Worm (Caenorhabditis elegans) whole organism, L4/young adult: ENCODE results near the gene bca-2.

Experiments
- W03F9.2 ChIP-seq: fragments of 150-350 bp; optimal IDR thresholded peaks from 2 replicates; lab custom pipeline; 2014; ENCODE audit warnings: missing biosample characterization, missing genetic modification characterization
- dao-5 ChIP-seq: sonication (generic microtip); optimal IDR thresholded peaks from 2 replicates; lab custom pipeline; 2016; ENCODE audit warnings: missing genotype, missing genetic modification characterization, moderate library complexity, missing compliant biosample characterization
- him-1 ChIP-seq: sonication (generic microtip); optimal IDR thresholded peaks from 2 replicates; lab custom pipeline; 2016; ENCODE audit warnings: missing genotype, missing genetic modification reagents, missing genetic modification characterization, missing compliant biosample characterization

bca-2 gene

DNA sequence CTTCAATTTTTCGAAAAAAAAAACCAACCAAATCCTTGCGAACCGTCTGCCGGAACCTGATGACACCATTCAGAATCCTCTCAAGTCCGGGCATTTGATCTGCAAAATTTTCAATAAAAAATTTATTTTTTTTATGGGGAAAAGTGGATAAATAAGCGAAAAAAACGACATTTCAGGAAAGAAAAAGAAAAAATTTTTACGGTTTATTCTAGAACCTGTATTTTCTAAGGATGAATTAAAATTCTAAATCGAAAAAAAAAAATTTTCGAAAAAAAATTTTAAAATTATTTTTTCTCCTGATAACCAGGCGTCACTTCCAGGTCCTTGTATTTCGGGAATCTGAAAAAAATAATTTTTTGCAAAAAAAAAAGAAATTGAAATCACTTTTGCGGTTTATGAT, at the start of gene bca-2:
Gene bca-2, minus strand, starts transcription at position 101 of the 400 bp plus-strand sequence.
- TF ChIP-seq W03F9.2 (no peak), dao-5 (tag; lab: Kevin White, UChicago) (no peak), him-1 (tag; lab: Kevin White, UChicago) (no peak)

DNA sequence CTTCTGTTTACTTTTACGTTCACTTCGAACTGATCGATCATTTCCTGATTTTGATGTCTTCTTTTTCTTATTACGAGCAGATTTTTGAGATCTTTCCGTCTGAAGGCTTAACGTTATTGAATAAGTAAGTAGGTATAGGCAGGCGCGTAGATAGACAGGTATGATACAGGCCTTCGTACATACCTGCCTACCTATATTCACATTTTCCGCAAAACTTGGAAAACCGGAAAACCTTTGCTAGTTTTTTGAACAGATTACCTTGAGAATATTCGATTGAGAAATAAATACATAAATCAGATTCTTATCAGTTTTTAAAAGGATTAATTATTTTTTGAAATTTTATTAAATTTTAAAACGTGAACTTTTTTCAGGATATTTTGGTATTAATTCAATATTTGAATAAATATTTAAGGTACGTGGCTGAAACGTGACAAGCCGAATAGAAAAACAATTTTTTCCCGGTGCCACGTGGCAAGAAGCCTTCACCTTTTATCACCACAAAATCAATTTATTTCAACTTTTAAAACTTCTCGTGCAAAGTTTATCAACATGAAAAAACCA, 31.1 kb upstream of the bca-2 start, which contains the start of the genes Y116A8C.37 and Y116A8C.38:
Gene Y116A8C.37, minus strand, starts transcription at position 101 of the 561 bp plus-strand sequence.
Gene Y116A8C.38, plus strand, starts transcription at position 511 of the 561 bp plus-strand sequence.
- TF ChIP-seq W03F9.2 = no peak
- TF ChIP-seq dao-5 (tag; lab: Kevin White, UChicago) = no peak
- TF ChIP-seq him-1 (tag; lab: Kevin White, UChicago) = no peak

DNA sequence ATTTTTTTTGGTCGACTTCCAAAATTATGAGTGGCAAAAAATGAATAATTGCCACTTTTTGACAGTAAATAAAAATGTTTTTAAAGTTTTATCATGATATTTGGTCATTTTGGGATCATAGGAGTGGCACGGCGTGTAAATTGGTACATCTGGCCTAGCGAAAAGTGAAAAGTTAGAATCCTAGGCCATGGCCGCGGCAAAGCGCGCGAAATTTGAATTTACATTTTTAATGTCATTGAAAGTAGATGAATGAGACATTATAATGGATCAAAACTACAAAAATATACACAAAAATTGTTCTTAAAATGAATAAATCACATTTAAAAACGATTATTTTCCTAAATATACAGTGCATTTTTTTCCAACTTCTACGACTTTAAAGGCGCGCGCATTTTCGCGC, 26.5 kb upstream of the bca-2 start:
- TF ChIP-seq W03F9.2 (no peak), dao-5 (tag; lab: Kevin White, UChicago) (no peak), him-1 (tag; lab: Kevin White, UChicago) (no peak)

DNA sequence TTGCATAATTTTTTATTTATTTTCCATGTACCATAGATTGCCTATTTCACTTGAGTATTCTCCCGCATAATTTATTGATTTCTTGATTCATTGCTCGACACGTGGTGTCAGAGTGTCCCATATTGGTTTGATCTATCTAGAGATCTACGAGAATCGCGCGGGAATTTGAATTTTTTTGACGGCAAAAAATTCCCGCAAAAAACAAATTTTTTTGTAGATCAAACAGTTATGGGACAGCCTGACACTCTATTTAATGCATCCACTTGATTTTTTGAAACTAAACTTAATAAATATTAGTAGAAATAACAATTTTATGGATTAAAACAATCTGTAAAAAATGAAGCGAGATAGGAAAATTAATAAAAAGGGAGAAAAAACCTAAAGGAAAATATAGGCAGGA, 25.9 kb upstream of the bca-2 start:
- no peak for TF ChIP-seq dao-5 (tag; lab: Kevin White, UChicago)

- no peak for TF ChIP-seq dao-5 (tag; lab: Kevin White, UChicago)
- TF ChIP-seq W03F9.2 = no peak
- no peak for TF ChIP-seq him-1 (tag; lab: Kevin White, UChicago)
These were observed 21.2 kb upstream of the bca-2 start for ce11 chrIV:17121058-17121773.

DNA sequence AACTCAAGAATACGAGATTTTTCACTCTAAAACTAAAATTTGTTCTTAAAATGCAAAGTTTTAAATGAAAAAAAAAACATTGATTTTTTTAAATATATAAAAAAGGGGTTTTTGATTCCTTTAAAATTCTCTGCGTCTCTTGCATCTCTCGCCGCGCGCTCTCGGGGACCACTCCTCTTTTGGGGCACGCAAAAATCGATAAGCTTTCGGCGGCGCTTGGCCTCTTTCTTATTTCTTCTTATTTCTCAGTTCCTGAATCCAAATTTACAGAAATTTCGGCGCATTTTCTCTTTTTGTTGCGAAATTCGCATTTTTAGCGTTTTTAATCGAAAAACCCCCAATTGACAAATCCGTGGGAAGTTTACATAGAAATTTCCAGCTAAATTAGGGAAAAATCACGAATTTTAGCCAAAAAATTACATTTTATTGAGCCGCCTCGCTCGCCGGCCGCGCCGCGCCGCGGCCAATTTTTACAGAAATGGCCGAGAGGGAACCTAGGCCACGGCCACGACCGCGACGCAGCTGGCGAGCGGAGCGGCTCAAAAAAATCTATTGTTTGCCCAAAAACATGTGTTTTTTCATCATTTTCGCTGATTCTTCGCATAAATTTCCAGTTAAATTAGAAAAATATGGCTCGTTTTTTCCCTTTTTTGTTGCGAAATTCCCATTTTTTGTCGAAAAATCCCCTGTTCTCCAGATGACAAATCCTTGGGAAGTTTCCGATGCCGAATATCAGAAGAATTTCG, 19.1 kb upstream of the bca-2 start, which contains the start of gene itsn-1:
Gene itsn-1, plus strand, starts transcription at position 696 of the 746 bp plus-strand sequence.
- TF ChIP-seq W03F9.2 = no peak
- no peak for TF ChIP-seq him-1 (tag; lab: Kevin White, UChicago)
- TF ChIP-seq dao-5 (tag; lab: Kevin White, UChicago) = no peak

- TF ChIP-seq W03F9.2 (peak; percentile 30), dao-5 (tag; lab: Kevin White, UChicago) (no peak), him-1 (tag; lab: Kevin White, UChicago) (no peak)
These were observed 18.5 kb upstream of the bca-2 start, which contains the start of gene uaf-2 for ce11 chrIV:17118585-17118984. uaf-2 (minus strand) TSS chrIV:17118767.

- TF ChIP-seq him-1 (tag; lab: Kevin White, UChicago) (no peak), dao-5 (tag; lab: Kevin White, UChicago) (no peak), W03F9.2 (no peak)
These were observed 16.8 kb upstream of the bca-2 start for ce11 chrIV:17116821-17117220.

ce11 chrIV:17116345-17116744, 16.3 kb upstream of the bca-2 start, which contains the start of gene cyn-13:
cyn-13 (minus strand) TSS chrIV:17116657.
- TF ChIP-seq W03F9.2 (no peak), dao-5 (tag; lab: Kevin White, UChicago) (no peak), him-1 (tag; lab: Kevin White, UChicago) (no peak)

DNA sequence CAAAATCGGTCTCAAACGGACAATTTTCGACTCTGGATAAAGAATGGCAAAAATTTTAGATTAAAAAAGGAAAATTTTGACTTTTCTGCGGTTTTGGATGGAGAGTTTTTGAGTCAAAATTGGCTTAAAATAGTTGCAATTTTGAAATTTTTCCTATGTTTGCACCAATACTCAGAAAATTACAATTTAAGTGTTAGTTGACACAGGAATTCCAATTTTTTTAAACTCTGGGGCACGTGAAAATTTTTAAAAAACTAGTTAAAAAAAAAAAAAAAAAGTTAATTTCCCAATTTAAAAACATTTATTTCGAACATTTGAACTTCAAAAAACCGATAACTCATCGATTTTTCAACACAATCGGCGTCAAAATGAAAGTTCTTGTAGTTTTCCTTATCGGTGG, 11.8 kb upstream of the bca-2 start, which contains the start of gene Y116A8C.33:
Gene Y116A8C.33, plus strand, starts transcription at position 301 of the 400 bp plus-strand sequence.
- no peak for TF ChIP-seq W03F9.2
- no peak for TF ChIP-seq dao-5 (tag; lab: Kevin White, UChicago)
- TF ChIP-seq him-1 (tag; lab: Kevin White, UChicago) = no peak

DNA sequence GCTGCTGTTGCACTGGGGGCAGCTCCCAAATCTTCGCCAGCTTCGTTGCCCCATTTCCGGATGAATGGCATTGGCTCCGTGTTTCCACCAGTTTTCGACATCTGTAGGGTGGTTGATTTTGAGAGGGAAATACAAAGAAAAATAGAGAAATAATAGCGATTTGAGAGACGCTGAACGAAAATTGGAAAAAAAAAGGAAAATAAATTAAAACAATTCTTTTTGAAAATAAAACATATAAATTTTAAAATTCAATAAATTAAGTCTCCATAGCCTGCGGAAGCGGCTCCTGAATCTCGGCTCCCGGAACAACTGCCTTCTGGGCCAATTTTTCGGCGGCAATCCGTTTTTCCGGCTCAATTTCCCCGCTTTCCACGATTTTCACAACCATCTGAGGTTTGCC, 10.8 kb upstream of the bca-2 start, which contains the start of gene sfa-1:
Gene sfa-1, minus strand, starts transcription at position 101 of the 400 bp plus-strand sequence.
- TF ChIP-seq dao-5 (tag; lab: Kevin White, UChicago) (no peak), him-1 (tag; lab: Kevin White, UChicago) (no peak), W03F9.2 (no peak)

- TF ChIP-seq him-1 (tag; lab: Kevin White, UChicago) = no peak
- no peak for TF ChIP-seq dao-5 (tag; lab: Kevin White, UChicago)
- TF ChIP-seq W03F9.2 = no peak
These were observed 9.4 kb upstream of the bca-2 start for ce11 chrIV:17109436-17109835.

ce11 chrIV:17108805-17109204, 8.8 kb upstream of the bca-2 start:
- no peak for TF ChIP-seq dao-5 (tag; lab: Kevin White, UChicago)
- TF ChIP-seq him-1 (tag; lab: Kevin White, UChicago) = no peak
- no peak for TF ChIP-seq W03F9.2
